Worm (Caenorhabditis elegans): ENCODE measurements around the gene snet-1.

DNA sequence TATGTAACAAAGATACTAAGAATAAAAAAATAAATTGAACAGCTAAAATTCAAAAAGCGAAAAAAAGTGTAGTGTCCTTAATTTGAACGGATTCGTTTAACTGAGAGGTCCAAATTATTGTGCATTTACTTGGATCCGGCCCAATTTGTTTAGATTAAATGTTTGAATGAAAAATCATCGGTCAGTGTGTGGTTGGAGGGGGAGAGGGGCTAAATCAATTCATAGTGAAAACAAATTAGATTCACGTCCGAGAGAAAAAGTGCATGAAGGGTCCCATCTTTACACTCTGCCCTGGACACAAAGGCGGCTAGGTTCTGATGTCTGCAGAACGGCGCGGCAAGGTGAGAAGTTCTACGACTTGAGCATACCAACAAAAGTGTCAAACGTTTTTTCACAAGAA is 49.9 kb downstream of the snet-1 start:
- TF ChIP-seq flt-1 (GFP tag; IDR thresholded peaks at IDR 0.05) = no peak
- no peak for TF ChIP-seq hmg-4 (GFP tag; optimal IDR thresholded peaks at IDR 0.05)
- TF ChIP-seq tbx-37 (GFP tag; conservative IDR thresholded peaks at IDR 0.05) = no peak
- no peak for TF ChIP-seq ceh-13 (GFP tag; optimal IDR thresholded peaks at IDR 0.05)
- TF ChIP-seq ets-7 (tag; optimal IDR thresholded peaks at IDR 0.05) = no peak
- TF ChIP-seq ama-1 (optimal IDR thresholded peaks at IDR 0.05) = no peak
- TF ChIP-seq tbx-11 (GFP tag; IDR thresholded peaks at IDR 0.05) = no peak
- no peak for TF ChIP-seq B0310.2 (tag; optimal IDR thresholded peaks at IDR 0.05)
- TF ChIP-seq F13C5.2 (tag; optimal IDR thresholded peaks at IDR 0.05) = no peak
- TF ChIP-seq hmbx-1 (tag; optimal IDR thresholded peaks at IDR 0.05) = no peak

Measured in whole organism, early embryonic.